Fruit fly (Drosophila melanogaster) whole organism, embryonic: ENCODE data around the gene Pk34A.

ENCODE experiments used
- Atf-2 ChIP-seq: fragments of 200-800 bp; sonication (Bioruptor generic); optimal IDR thresholded peaks from 2 replicates; lab custom pipeline; 2016; ENCODE audit warnings: missing biosample characterization, missing genetic modification characterization
- Awh ChIP-seq: fragments of 200-800 bp; sonication (Bioruptor generic); IDR thresholded peaks from 2 replicates; pipeline ENCODE4, ENCODE4 v1.3.6; 2022; ENCODE audit warnings: missing biosample characterization, missing genetic modification characterization
- BtbVII ChIP-seq: fragments of 200-800 bp; sonication (Bioruptor generic); optimal IDR thresholded peaks from 3 replicates; lab custom pipeline; 2017; ENCODE audit warnings: missing biosample characterization, mild to moderate bottlenecking, missing genetic modification characterization
- CG10543 ChIP-seq: fragments of 200-800 bp; sonication (Bioruptor generic); optimal IDR thresholded peaks from 3 replicates; lab custom pipeline; 2017; ENCODE audit warnings: missing biosample characterization, mild to moderate bottlenecking, missing genetic modification characterization, moderate library complexity
- CG12744 ChIP-seq: fragments of 200-800 bp; sonication (Bioruptor generic); optimal IDR thresholded peaks from 2 replicates; lab custom pipeline; 2016; ENCODE audit warnings: missing biosample characterization, missing genetic modification characterization
- CG13424 ChIP-seq: fragments of 200-800 bp; sonication (Bioruptor generic); optimal IDR thresholded peaks from 2 replicates; lab custom pipeline; 2019; ENCODE audit warnings: missing biosample characterization, mild to moderate bottlenecking, missing genetic modification characterization, moderate library complexity
- CG16779 ChIP-seq: fragments of 200-800 bp; sonication (Bioruptor generic); IDR thresholded peaks from 2 replicates; pipeline ENCODE4 v1.3.6; 2022; ENCODE audit warnings: missing biosample characterization, missing genetic modification characterization
- CG31441 ChIP-seq: fragments of 200-800 bp; sonication (Bioruptor generic); IDR thresholded peaks from 2 replicates; pipeline ENCODE4 v1.3.6; 2022; ENCODE audit warnings: missing biosample characterization, missing genetic modification characterization
- CG3407 ChIP-seq: fragments of 200-800 bp; sonication (Bioruptor generic); optimal IDR thresholded peaks from 2 replicates; lab custom pipeline; 2018; ENCODE audit warnings: missing biosample characterization, mild to moderate bottlenecking, missing genetic modification characterization
- CG6254 ChIP-seq: fragments of 200-800 bp; sonication (Bioruptor generic); optimal IDR thresholded peaks from 3 replicates; lab custom pipeline; 2017; ENCODE audit warnings: mild to moderate bottlenecking, missing biosample characterization, missing genetic modification reagents, missing genetic modification characterization
- CG6765 ChIP-seq: fragments of 200-800 bp; sonication (Bioruptor generic); optimal IDR thresholded peaks from 3 replicates; lab custom pipeline; 2017; ENCODE audit warnings: missing biosample characterization, mild to moderate bottlenecking, missing genetic modification characterization
- CG6813 ChIP-seq: fragments of 200-800 bp; sonication (Bioruptor generic); optimal IDR thresholded peaks from 2 replicates; lab custom pipeline; 2017; ENCODE audit warnings: missing biosample characterization, missing genetic modification characterization, mild to moderate bottlenecking, moderate library complexity, missing genetic modification reagents
- CG7271 ChIP-seq: fragments of 200-800 bp; sonication (Bioruptor generic); optimal IDR thresholded peaks from 2 replicates; lab custom pipeline; 2018; ENCODE audit warnings: missing biosample characterization, mild to moderate bottlenecking, missing genetic modification characterization, moderate library complexity
- CG8359 ChIP-seq: fragments of 200-800 bp; sonication (Bioruptor generic); optimal IDR thresholded peaks from 2 replicates; lab custom pipeline; 2017; ENCODE audit warnings: missing biosample characterization, mild to moderate bottlenecking, missing genetic modification characterization, borderline replicate concordance
- CG9817 ChIP-seq: fragments of 200-800 bp; sonication (Bioruptor generic); optimal IDR thresholded peaks from 2 replicates; lab custom pipeline; 2018; ENCODE audit warnings: missing biosample characterization, mild to moderate bottlenecking, missing genetic modification characterization, moderate library complexity
- Dref ChIP-seq: fragments of 200-800 bp; sonication (Bioruptor generic); IDR thresholded peaks from 2 replicates; pipeline ENCODE4 v1.3.6; 2022; ENCODE audit warnings: missing biosample characterization, missing genetic modification characterization
- E2f2 ChIP-seq: fragments of 200-800 bp; sonication (Bioruptor generic); IDR thresholded peaks from 2 replicates; pipeline ENCODE4 v1.3.6; 2022; ENCODE audit warnings: missing biosample characterization, missing genetic modification characterization
- GATAe ChIP-seq: fragments of 200-800 bp; sonication (Bioruptor generic); conservative IDR thresholded peaks from 2 replicates; pipeline ENCODE4 v1.3.6; 2022; ENCODE audit warnings: missing biosample characterization, missing genetic modification characterization
- H2.0 ChIP-seq: fragments of 200-800 bp; sonication (Bioruptor generic); IDR thresholded peaks from 2 replicates; pipeline ENCODE4 v1.3.6; 2022; ENCODE audit warnings: missing biosample characterization, missing genetic modification characterization
- HmgD ChIP-seq: fragments of 200-800 bp; sonication (Bioruptor generic); optimal IDR thresholded peaks from 3 replicates; lab custom pipeline; 2016; ENCODE audit warnings: missing biosample characterization, missing genetic modification characterization
- Hr3 ChIP-seq: fragments of 200-800 bp; sonication (Bioruptor generic); optimal IDR thresholded peaks from 3 replicates; lab custom pipeline; 2016; ENCODE audit warnings: missing biosample characterization, missing genetic modification characterization
- Hr51 ChIP-seq, 2 experiments: fragments of 200-800 bp; sonication (Bioruptor generic); optimal IDR thresholded peaks; 2 replicates in 1 of 2; 3 replicates in 1 of 2; lab custom pipeline; 2016 to 2018; ENCODE audit warnings: missing biosample characterization in 2 of 2, missing genetic modification characterization in 2 of 2, mild to moderate bottlenecking in 1 of 2, moderate library complexity in 1 of 2
- Med ChIP-seq: fragments of 200-800 bp; sonication (Bioruptor generic); peaks from one replicate; lab custom pipeline; 2016; ENCODE audit warnings: missing biosample characterization, missing genetic modification characterization, mild to moderate bottlenecking, inconsistent platforms, moderate library complexity
- NK7.1 ChIP-seq: fragments of 200-800 bp; sonication (Bioruptor generic); optimal IDR thresholded peaks from 3 replicates; lab custom pipeline; 2016; ENCODE audit warnings: missing biosample characterization, missing genetic modification characterization
- Oaz ChIP-seq: fragments of 200-800 bp; sonication (Bioruptor generic); IDR thresholded peaks from 2 replicates; pipeline ENCODE4 v1.3.6; 2022; ENCODE audit warnings: missing biosample characterization, missing genetic modification characterization
- Oli ChIP-seq: fragments of 200-800 bp; sonication (Bioruptor generic); optimal IDR thresholded peaks from 2 replicates; lab custom pipeline; 2018; ENCODE audit warnings: missing biosample characterization, mild to moderate bottlenecking, missing genetic modification characterization, moderate library complexity
- Ptx1 ChIP-seq: fragments of 200-800 bp; sonication (Bioruptor generic); IDR thresholded peaks from 2 replicates; pipeline ENCODE4 v1.3.6; 2022; ENCODE audit warnings: missing biosample characterization, missing genetic modification characterization
- Sry-β ChIP-seq: fragments of 200-800 bp; sonication (Bioruptor generic); optimal IDR thresholded peaks from 2 replicates; lab custom pipeline; 2018; ENCODE audit warnings: missing biosample characterization, mild to moderate bottlenecking, missing genetic modification characterization, moderate library complexity
- Ssrp ChIP-seq: fragments of 200-800 bp; sonication (Bioruptor generic); optimal IDR thresholded peaks from 2 replicates; lab custom pipeline; 2018; ENCODE audit warnings: missing biosample characterization, mild to moderate bottlenecking, missing genetic modification characterization, moderate library complexity
- Usf ChIP-seq: fragments of 200-800 bp; sonication (Bioruptor generic); optimal IDR thresholded peaks from 2 replicates; lab custom pipeline; 2017; ENCODE audit warnings: missing genotype, missing biosample characterization, missing genetic modification characterization
- YL-1 ChIP-seq: fragments of 200-800 bp; sonication (Bioruptor generic); optimal IDR thresholded peaks from 3 replicates; lab custom pipeline; 2017; ENCODE audit warnings: missing biosample characterization, mild to moderate bottlenecking, missing genetic modification characterization
- al ChIP-seq: fragments of 200-800 bp; sonication (Bioruptor generic); IDR thresholded peaks from 2 replicates; pipeline ENCODE4 v1.3.6; 2022; ENCODE audit warnings: missing biosample characterization, missing genetic modification characterization
- ash1 ChIP-seq: fragments of 200-800 bp; sonication (Bioruptor generic); optimal IDR thresholded peaks from 2 replicates; lab custom pipeline; 2018; ENCODE audit warnings: missing biosample characterization, mild to moderate bottlenecking, missing genetic modification characterization
- bsh ChIP-seq, 2 experiments: fragments of 200-800 bp; sonication (Bioruptor generic); optimal IDR thresholded peaks; 2 replicates each; lab custom pipeline; 2017 to 2018; ENCODE audit warnings: mild to moderate bottlenecking in 2 of 2, missing biosample characterization in 2 of 2, missing genetic modification characterization in 2 of 2, moderate library complexity in 1 of 2
- dimm ChIP-seq: fragments of 200-800 bp; sonication (Bioruptor generic); IDR thresholded peaks from 2 replicates; pipeline ENCODE4 v1.3.6; 2022; ENCODE audit warnings: missing biosample characterization, missing genetic modification characterization
- esg ChIP-seq: fragments of 200-800 bp; sonication (Bioruptor generic); conservative IDR thresholded peaks from 2 replicates; pipeline ENCODE4 v1.3.6; 2022; ENCODE audit warnings: missing biosample characterization, missing genetic modification characterization
- gsb-n ChIP-seq: fragments of 200-800 bp; sonication (Bioruptor generic); optimal IDR thresholded peaks from 3 replicates; lab custom pipeline; 2018; ENCODE audit warnings: missing biosample characterization, mild to moderate bottlenecking, missing genetic modification characterization
- h ChIP-seq: fragments of >200 bp; optimal IDR thresholded peaks from 2 replicates; lab custom pipeline; 2017
- hb ChIP-seq: fragments of 200-800 bp; sonication (Bioruptor generic); IDR thresholded peaks from 3 replicates; pipeline ENCODE4 v1.3.6; 2022; ENCODE audit warnings: missing biosample characterization, missing genetic modification characterization; ENCODE audit not compliant: partially characterized antibody
- hbn ChIP-seq: fragments of 200-800 bp; sonication (Bioruptor generic); IDR thresholded peaks from 2 replicates; pipeline ENCODE4 v1.3.6; 2022; ENCODE audit warnings: missing biosample characterization, missing genetic modification characterization; ENCODE audit not compliant: partially characterized antibody
- klu ChIP-seq: fragments of 200-800 bp; sonication (Bioruptor generic); IDR thresholded peaks from 2 replicates; pipeline ENCODE4 v1.3.6; 2022; ENCODE audit warnings: missing biosample characterization, missing genetic modification characterization
- lola ChIP-seq, 3 experiments: fragments of >200 bp in 2 of 3; fragments of 200-800 bp in 1 of 3; sonication (Bioruptor generic) in 1 of 3; optimal IDR thresholded peaks; 2 replicates each; lab custom pipeline; 2017 to 2019; ENCODE audit warnings: missing biosample characterization in 3 of 3, missing genetic modification characterization in 3 of 3, mild to moderate bottlenecking in 1 of 3, moderate library complexity in 1 of 3
- maf-S ChIP-seq: fragments of 200-800 bp; sonication (Bioruptor generic); optimal IDR thresholded peaks from 2 replicates; lab custom pipeline; 2016; ENCODE audit warnings: missing biosample characterization, missing genetic modification characterization
- nerfin-2 ChIP-seq: fragments of 200-800 bp; sonication (Bioruptor generic); IDR thresholded peaks from 2 replicates; pipeline ENCODE4 v1.3.6; 2022; ENCODE audit warnings: missing biosample characterization, missing genetic modification characterization; ENCODE audit not compliant: partially characterized antibody
- psq ChIP-seq: fragments of 200-800 bp; sonication (Bioruptor generic); optimal IDR thresholded peaks from 2 replicates; lab custom pipeline; 2017; ENCODE audit warnings: missing biosample characterization, missing genetic modification characterization
- shn ChIP-seq: fragments of 200-800 bp; sonication (Bioruptor generic); optimal IDR thresholded peaks from 3 replicates; lab custom pipeline; 2016; ENCODE audit warnings: missing biosample characterization, missing genetic modification characterization
- slou ChIP-seq: fragments of 200-800 bp; sonication (Bioruptor generic); optimal IDR thresholded peaks from 3 replicates; lab custom pipeline; 2016; ENCODE audit warnings: missing biosample characterization, missing genetic modification characterization
- sqz ChIP-seq: fragments of 200-800 bp; sonication (Bioruptor generic); optimal IDR thresholded peaks from 3 replicates; lab custom pipeline; 2018; ENCODE audit warnings: missing biosample characterization, mild to moderate bottlenecking, missing genetic modification characterization

Gene Pk34A

DNA sequence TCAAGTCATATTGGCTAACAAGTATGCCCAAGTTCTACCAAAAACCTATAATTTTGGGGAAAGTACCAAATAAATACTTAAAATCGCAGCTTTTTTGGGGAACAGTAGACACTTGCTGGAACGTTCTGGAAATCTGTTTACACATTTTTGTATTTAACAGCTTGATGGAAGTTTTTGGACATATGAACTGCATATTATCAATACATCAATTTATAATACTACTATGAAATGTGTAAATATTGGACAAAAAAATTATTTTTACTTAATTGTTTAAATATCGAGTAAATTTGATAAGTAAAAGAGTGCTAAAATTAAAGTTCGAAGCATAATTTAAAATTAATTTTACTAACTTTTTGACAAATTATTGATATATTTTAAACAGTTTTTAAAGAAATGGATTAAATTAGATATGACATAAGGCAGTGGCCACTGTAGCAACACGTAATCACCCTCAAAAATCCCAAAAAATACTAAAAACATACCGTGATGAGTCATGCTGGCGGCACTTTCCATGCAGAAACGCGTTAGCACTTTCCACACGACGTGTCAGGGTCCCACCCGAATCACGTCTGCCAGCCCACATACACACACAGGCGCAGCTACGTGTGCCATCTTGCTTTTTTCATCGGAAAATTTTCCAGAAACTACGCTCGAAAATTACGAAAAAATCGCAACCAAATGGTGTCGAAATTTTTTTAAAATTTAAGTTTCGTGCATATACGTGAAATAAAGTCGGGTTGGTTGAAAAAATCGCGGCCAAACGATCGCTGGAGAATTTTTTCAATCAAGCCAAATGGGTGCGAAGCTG, 6.6 kb downstream of the Pk34A start, which contains the start of gene Sirt1 (continued):
- TF ChIP-seq CG6254 (peak; percentile 43), psq (GFP tag; lab: Kevin White, UChicago) (no peak), lola (GFP tag; optimal IDR thresholded peaks at IDR 0.05; lab: Kevin White, UChicago) (peak in 1 of 3 experiments; percentile 93), maf-S (GFP tag; lab: Kevin White, UChicago) (no peak), Awh (GFP tag; lab: Robert Waterston, UW) (peak; percentile 61; the same call in 1 of the 2 replicates), CG10543 (GFP tag; lab: Kevin White, UChicago) (peak; percentile 73), klu (GFP tag; lab: Robert Waterston, UW) (peak; percentile 84; the same call in 1 of the 2 replicates), Atf-2 (GFP tag; lab: Kevin White, UChicago) (peak; percentile 6), sqz (GFP tag; lab: Kevin White, UChicago) (no peak), CG9817 (tag; lab: Kevin White, UChicago) (peak; percentile 84), al (GFP tag; lab: Robert Waterston, UW) (peak; percentile 77), E2f2 (GFP tag; lab: Robert Waterston, UW) (peak; percentile 43; the same call in 1 of the 2 replicates), esg (GFP tag; lab: Robert Waterston, UW) (peak; percentile 83), Hr3 (GFP tag; lab: Kevin White, UChicago) (peak; percentile 92), CG12744 (GFP tag; lab: Kevin White, UChicago) (no peak), GATAe (GFP tag; lab: Robert Waterston, UW) (no peak), Usf (GFP tag; lab: Kevin White, UChicago) (peak; percentile 88), gsb-n (peak; percentile 85), CG8359 (GFP tag; lab: Kevin White, UChicago) (peak; percentile 39), CG7271 (tag; lab: Kevin White, UChicago) (no peak), nerfin-2 (no peak), NK7.1 (GFP tag; lab: Kevin White, UChicago) (peak; percentile 19), shn (no peak), CG16779 (GFP tag; lab: Robert Waterston, UW) (0 out of 2 replicates have a peak, but pooled peaks have one; percentile 21), h (no peak), hb (GFP tag; lab: Robert Waterston, UW) (no peak), YL-1 (GFP tag; lab: Kevin White, UChicago) (peak; percentile 100), Dref (GFP tag; lab: Robert Waterston, UW) (no peak), CG13424 (tag; lab: Kevin White, UChicago) (peak; percentile 93), hbn (GFP tag; lab: Robert Waterston, UW) (no peak), CG6813 (GFP tag; lab: Kevin White, UChicago) (peak; percentile 73), Sry-β (GFP tag; lab: Kevin White, UChicago) (peak; percentile 0), dimm (GFP tag; lab: Robert Waterston, UW) (no peak), ash1 (GFP tag; lab: Kevin White, UChicago) (no peak), bsh (GFP tag; optimal IDR thresholded peaks at IDR 0.05; lab: Kevin White, UChicago) (peak in 1 of 2 experiments; percentile 78), CG31441 (GFP tag; lab: Robert Waterston, UW) (peak; percentile 92), Med (GFP tag; lab: Kevin White, UChicago) (peak; percentile 88), CG6765 (GFP tag; lab: Kevin White, UChicago) (peak; percentile 66), CG3407 (peak; percentile 72), H2.0 (GFP tag; lab: Robert Waterston, UW) (peak; percentile 68), Ssrp (tag; lab: Kevin White, UChicago) (peak; percentile 93), Ptx1 (GFP tag; lab: Robert Waterston, UW) (peak; percentile 89), HmgD (GFP tag; lab: Kevin White, UChicago) (no peak), slou (GFP tag; lab: Kevin White, UChicago) (peak; percentile 79), Hr51 (GFP tag; optimal IDR thresholded peaks at IDR 0.05; lab: Kevin White, UChicago) (peak; percentile 7 to 89), Oaz (GFP tag; lab: Robert Waterston, UW) (peak; percentile 59), BtbVII (GFP tag; lab: Kevin White, UChicago) (peak; percentile 53), Oli (tag; lab: Kevin White, UChicago) (peak; percentile 91)
